Fruit fly (Drosophila melanogaster) whole organism, embryonic: ENCODE measurements around the gene Gpdh1.

Experiments
- Aef1 ChIP-seq: fragments of 200-800 bp; sonication (Bioruptor generic); IDR thresholded peaks from 3 replicates; pipeline ENCODE4 v1.3.6; 2022; ENCODE audit warnings: missing biosample characterization, missing genetic modification characterization
- Bdp1 ChIP-seq: fragments of 200-800 bp; sonication (Bioruptor generic); optimal IDR thresholded peaks from 3 replicates; lab custom pipeline; 2016; ENCODE audit warnings: missing biosample characterization, missing genetic modification characterization
- Bteb2 ChIP-seq: fragments of 200-800 bp; sonication (Bioruptor generic); optimal IDR thresholded peaks from 2 replicates; lab custom pipeline; 2016; ENCODE audit warnings: missing biosample characterization, missing genetic modification characterization
- CG10274 ChIP-seq: fragments of 200-800 bp; sonication (Bioruptor generic); optimal IDR thresholded peaks from 3 replicates; lab custom pipeline; 2017; ENCODE audit warnings: missing biosample characterization, mild to moderate bottlenecking, missing genetic modification characterization
- CG10321 ChIP-seq: fragments of 200-800 bp; sonication (Bioruptor generic); IDR thresholded peaks from 2 replicates; pipeline ENCODE4 v1.3.6; 2022; ENCODE audit warnings: missing biosample characterization, missing genetic modification characterization
- CG11085 ChIP-seq: fragments of 200-800 bp; sonication (Bioruptor generic); IDR thresholded peaks from 2 replicates; pipeline ENCODE4 v1.3.6; 2022; ENCODE audit warnings: missing biosample characterization, missing genetic modification characterization
- CG12155 ChIP-seq: fragments of 200-800 bp; sonication (Bioruptor generic); optimal IDR thresholded peaks from 3 replicates; lab custom pipeline; 2016; ENCODE audit warnings: missing biosample characterization, missing genetic modification characterization
- CG12236 ChIP-seq: fragments of 200-800 bp; sonication (Bioruptor generic); optimal IDR thresholded peaks from 2 replicates; lab custom pipeline; 2016; ENCODE audit warnings: missing biosample characterization, missing genetic modification characterization
- CG1233 ChIP-seq: fragments of 200-800 bp; sonication (Bioruptor generic); optimal IDR thresholded peaks from 4 replicates; lab custom pipeline; 2018; ENCODE audit warnings: missing biosample characterization, mild to moderate bottlenecking, missing genetic modification characterization
- CG14014 ChIP-seq: fragments of 200-800 bp; sonication (Bioruptor generic); IDR thresholded peaks from 2 replicates; pipeline ENCODE4 v1.3.6; 2022; ENCODE audit warnings: missing biosample characterization, missing genetic modification characterization
- CG32772 ChIP-seq: fragments of 200-800 bp; sonication (Bioruptor generic); IDR thresholded peaks from 2 replicates; pipeline ENCODE4 v1.3.6; 2022; ENCODE audit warnings: missing biosample characterization, missing genetic modification characterization
- CG33213 ChIP-seq: fragments of 200-800 bp; sonication (Bioruptor generic); optimal IDR thresholded peaks from 3 replicates; lab custom pipeline; 2016; ENCODE audit warnings: missing biosample characterization, missing genetic modification characterization
- CG34224 ChIP-seq: fragments of 200-800 bp; sonication (Bioruptor generic); IDR thresholded peaks from 3 replicates; pipeline ENCODE4 v1.3.6; 2022; ENCODE audit warnings: missing biosample characterization, missing genetic modification characterization; ENCODE audit not compliant: partially characterized antibody
- CG4820 ChIP-seq: fragments of 200-800 bp; sonication (Bioruptor generic); optimal IDR thresholded peaks from 3 replicates; lab custom pipeline; 2016; ENCODE audit warnings: missing biosample characterization, missing genetic modification characterization
- CG8944 ChIP-seq: fragments of 200-800 bp; sonication (Bioruptor generic); optimal IDR thresholded peaks from 3 replicates; lab custom pipeline; 2016; ENCODE audit warnings: missing biosample characterization, missing genetic modification characterization
- CG9817 ChIP-seq: fragments of 200-800 bp; sonication (Bioruptor generic); optimal IDR thresholded peaks from 2 replicates; lab custom pipeline; 2018; ENCODE audit warnings: missing biosample characterization, mild to moderate bottlenecking, missing genetic modification characterization, moderate library complexity
- CG9876 ChIP-seq: fragments of 200-800 bp; sonication (Bioruptor generic); optimal IDR thresholded peaks from 2 replicates; lab custom pipeline; 2016; ENCODE audit warnings: missing biosample characterization, missing genetic modification characterization
- CrebB ChIP-seq: fragments of 200-800 bp; sonication (Bioruptor generic); optimal IDR thresholded peaks from 3 replicates; lab custom pipeline; 2018; ENCODE audit warnings: missing biosample characterization, mild to moderate bottlenecking, missing genetic modification characterization
- D19B ChIP-seq: fragments of 200-800 bp; sonication (Bioruptor generic); optimal IDR thresholded peaks from 2 replicates; lab custom pipeline; 2017; ENCODE audit warnings: missing biosample characterization, mild to moderate bottlenecking, missing genetic modification characterization
- Dfd ChIP-seq, 2 experiments: fragments of >200 bp; optimal IDR thresholded peaks; 2 replicates each; lab custom pipeline; 2017; ENCODE audit warnings: missing biosample characterization in 2 of 2, missing genetic modification characterization in 2 of 2
- E2f1 ChIP-seq: fragments of 200-800 bp; sonication (Bioruptor generic); IDR thresholded peaks from 2 replicates; pipeline ENCODE4 v1.3.6; 2022; ENCODE audit warnings: missing biosample characterization, missing genetic modification characterization
- Hr51 ChIP-seq, 2 experiments: fragments of 200-800 bp; sonication (Bioruptor generic); optimal IDR thresholded peaks; 2 replicates in 1 of 2; 3 replicates in 1 of 2; lab custom pipeline; 2016 to 2018; ENCODE audit warnings: missing biosample characterization in 2 of 2, missing genetic modification characterization in 2 of 2, mild to moderate bottlenecking in 1 of 2, moderate library complexity in 1 of 2
- Hr78 ChIP-seq, 2 experiments: fragments of 200-800 bp in 1 of 2; fragments of >200 bp in 1 of 2; sonication (Bioruptor generic) in 1 of 2; optimal IDR thresholded peaks; 2 replicates each; lab custom pipeline; 2017 to 2019; ENCODE audit warnings: missing biosample characterization in 2 of 2, missing genetic modification characterization in 2 of 2, mild to moderate bottlenecking in 1 of 2, moderate library complexity in 1 of 2
- MBD-R2 ChIP-seq: fragments of 200-800 bp; sonication (Bioruptor generic); IDR thresholded peaks from 2 replicates; pipeline ENCODE4 v1.3.6; 2022; ENCODE audit warnings: missing biosample characterization, missing genetic modification characterization
- Mad ChIP-seq: fragments of 200-800 bp; sonication (Bioruptor generic); optimal IDR thresholded peaks from 2 replicates; lab custom pipeline; 2016; ENCODE audit warnings: missing biosample characterization, missing genetic modification characterization
- NK7.1 ChIP-seq: fragments of 200-800 bp; sonication (Bioruptor generic); optimal IDR thresholded peaks from 3 replicates; lab custom pipeline; 2016; ENCODE audit warnings: missing biosample characterization, missing genetic modification characterization
- NfI ChIP-seq: fragments of 200-800 bp; sonication (Bioruptor generic); optimal IDR thresholded peaks from 3 replicates; lab custom pipeline; 2018; ENCODE audit warnings: missing biosample characterization, mild to moderate bottlenecking, missing genetic modification characterization, moderate library complexity
- Sin3A ChIP-seq: fragments of >200 bp; optimal IDR thresholded peaks from 2 replicates; lab custom pipeline; 2018
- Vsx1 ChIP-seq: fragments of 200-800 bp; sonication (Bioruptor generic); optimal IDR thresholded peaks from 2 replicates; lab custom pipeline; 2017; ENCODE audit warnings: missing biosample characterization, mild to moderate bottlenecking, missing genetic modification characterization, missing genetic modification reagents
- Xrp1 ChIP-seq: fragments of 200-800 bp; sonication (Bioruptor generic); IDR thresholded peaks from 2 replicates; pipeline ENCODE4 v1.3.6; 2022; ENCODE audit warnings: missing biosample characterization, missing genetic modification characterization
- abd-A ChIP-seq: fragments of 200-800 bp; sonication (Bioruptor generic); optimal IDR thresholded peaks from 3 replicates; lab custom pipeline; 2019; ENCODE audit warnings: missing biosample characterization, mild to moderate bottlenecking, missing genetic modification characterization, moderate library complexity
- ase ChIP-seq: fragments of 200-800 bp; sonication (Bioruptor generic); IDR thresholded peaks from 3 replicates; pipeline ENCODE4 v1.3.6; 2022; ENCODE audit warnings: missing biosample characterization, missing genetic modification characterization
- bigmax ChIP-seq: fragments of 200-800 bp; sonication (Bioruptor generic); optimal IDR thresholded peaks from 2 replicates; lab custom pipeline; 2018; ENCODE audit warnings: missing biosample characterization, mild to moderate bottlenecking, missing genetic modification characterization
- cg ChIP-seq: fragments of 200-800 bp; sonication (Bioruptor generic); optimal IDR thresholded peaks from 3 replicates; lab custom pipeline; 2019; ENCODE audit warnings: missing biosample characterization, mild to moderate bottlenecking, missing genetic modification characterization, moderate library complexity
- corto ChIP-seq: fragments of 200-800 bp; sonication (Bioruptor generic); optimal IDR thresholded peaks from 2 replicates; lab custom pipeline; 2016; ENCODE audit warnings: missing biosample characterization, mild to moderate bottlenecking, missing genetic modification characterization, moderate library complexity
- emc ChIP-seq: fragments of 200-800 bp; sonication (Bioruptor generic); optimal IDR thresholded peaks from 2 replicates; lab custom pipeline; 2016; ENCODE audit warnings: missing biosample characterization, missing genetic modification characterization
- eve ChIP-seq, 2 experiments: fragments of >200 bp; optimal IDR thresholded peaks; 2 replicates each; lab custom pipeline; 2017; ENCODE audit warnings: missing biosample characterization in 2 of 2, missing genetic modification characterization in 2 of 2
- gce ChIP-seq: fragments of 200-800 bp; sonication (Bioruptor generic); IDR thresholded peaks from 3 replicates; pipeline ENCODE4 v1.3.6; 2022; ENCODE audit warnings: missing biosample characterization, missing genetic modification characterization
- gcm2 ChIP-seq: fragments of 200-800 bp; sonication (Bioruptor generic); optimal IDR thresholded peaks from 2 replicates; lab custom pipeline; 2016; ENCODE audit warnings: missing biosample characterization, missing genetic modification characterization
- grn ChIP-seq: fragments of 200-800 bp; sonication (Bioruptor generic); optimal IDR thresholded peaks from 3 replicates; lab custom pipeline; 2017; ENCODE audit warnings: missing biosample characterization, missing genetic modification characterization
- gsb-n ChIP-seq: fragments of 200-800 bp; sonication (Bioruptor generic); optimal IDR thresholded peaks from 3 replicates; lab custom pipeline; 2018; ENCODE audit warnings: missing biosample characterization, mild to moderate bottlenecking, missing genetic modification characterization
- lab ChIP-seq: fragments of 200-800 bp; sonication (Bioruptor generic); optimal IDR thresholded peaks from 3 replicates; lab custom pipeline; 2017; ENCODE audit warnings: missing biosample characterization, missing genetic modification characterization, mild to moderate bottlenecking, moderate library complexity, missing genetic modification reagents
- maf-S ChIP-seq: fragments of 200-800 bp; sonication (Bioruptor generic); optimal IDR thresholded peaks from 2 replicates; lab custom pipeline; 2016; ENCODE audit warnings: missing biosample characterization, missing genetic modification characterization
- odd ChIP-seq: fragments of 200-800 bp; sonication (Bioruptor generic); optimal IDR thresholded peaks from 2 replicates; lab custom pipeline; 2017; ENCODE audit warnings: missing biosample characterization, mild to moderate bottlenecking, missing genetic modification characterization
- phol ChIP-seq: fragments of 200-800 bp; sonication (Bioruptor generic); optimal IDR thresholded peaks from 3 replicates; lab custom pipeline; 2018; ENCODE audit warnings: missing biosample characterization, mild to moderate bottlenecking, missing genetic modification characterization, moderate library complexity
- sisA ChIP-seq: fragments of 200-800 bp; sonication (Bioruptor generic); IDR thresholded peaks from 2 replicates; pipeline ENCODE4 v1.3.6; 2022; ENCODE audit warnings: missing biosample characterization, missing genetic modification characterization
- sob ChIP-seq: fragments of 200-800 bp; sonication (Bioruptor generic); IDR thresholded peaks from 2 replicates; pipeline ENCODE4 v1.3.6; 2022; ENCODE audit warnings: missing biosample characterization, missing genetic modification characterization
- stwl ChIP-seq: fragments of 200-800 bp; sonication (Bioruptor generic); optimal IDR thresholded peaks from 3 replicates; lab custom pipeline; 2018; ENCODE audit warnings: missing biosample characterization, mild to moderate bottlenecking, missing genetic modification characterization, moderate library complexity
- ttk ChIP-seq: fragments of 200-800 bp; sonication (Bioruptor generic); IDR thresholded peaks from 2 replicates; pipeline ENCODE4 v2.1.2; 2022; ENCODE audit warnings: missing biosample characterization, missing genetic modification characterization
- usp ChIP-seq: fragments of >200 bp; optimal IDR thresholded peaks from 2 replicates; lab custom pipeline; 2017; ENCODE audit warnings: missing biosample characterization, missing genetic modification characterization
- vfl ChIP-seq: fragments of 200-800 bp; sonication (Bioruptor generic); optimal IDR thresholded peaks from 2 replicates; lab custom pipeline; 2016; ENCODE audit warnings: missing biosample characterization, missing genetic modification characterization
- wek ChIP-seq: fragments of 200-800 bp; sonication (Bioruptor generic); optimal IDR thresholded peaks from 3 replicates; lab custom pipeline; 2018; ENCODE audit warnings: missing biosample characterization, mild to moderate bottlenecking, missing genetic modification characterization, moderate library complexity

Gpdh1 gene

dm6 chr2L:5997609-5998229 is 54.3 kb downstream of the Gpdh1 start (continued):
- no peak for TF ChIP-seq D19B
- TF ChIP-seq CG11085, result no peak
- TF ChIP-seq eve (GFP tag; optimal IDR thresholded peaks at IDR 0.05; lab: Kevin White, UChicago), result no peak
- TF ChIP-seq odd (GFP tag; lab: Kevin White, UChicago), result peak; percentile 84
- TF ChIP-seq NfI (GFP tag; lab: Kevin White, UChicago), result peak; percentile 53
- TF ChIP-seq phol (tag; lab: Kevin White, UChicago), result peak; percentile 93
- no peak for TF ChIP-seq ase (GFP tag; lab: Robert Waterston, UW)
- TF ChIP-seq NK7.1 (GFP tag; lab: Kevin White, UChicago), result no peak
- TF ChIP-seq CG8944 (GFP tag; lab: Kevin White, UChicago), result no peak
- no peak for TF ChIP-seq CG9876 (GFP tag; lab: Kevin White, UChicago)
- TF ChIP-seq abd-A (tag; lab: Kevin White, UChicago), result no peak
- TF ChIP-seq CG12236 (GFP tag; lab: Kevin White, UChicago), result no peak
- TF ChIP-seq emc (GFP tag; lab: Kevin White, UChicago), result no peak
- no peak for TF ChIP-seq Mad
- TF ChIP-seq maf-S, result no peak
- TF ChIP-seq lab (GFP tag; lab: Kevin White, UChicago), result peak; percentile 88
- no peak for TF ChIP-seq Xrp1 (GFP tag; lab: Robert Waterston, UW)
- no peak for TF ChIP-seq sisA (GFP tag; lab: Robert Waterston, UW)
- no peak for TF ChIP-seq Dfd (GFP tag; optimal IDR thresholded peaks at IDR 0.05; lab: Kevin White, UChicago)
- TF ChIP-seq usp (GFP tag; lab: Kevin White, UChicago), result no peak
- no peak for TF ChIP-seq CG10321 (GFP tag; lab: Robert Waterston, UW)
- TF ChIP-seq gce (GFP tag; lab: Robert Waterston, UW), result peak; percentile 37; the same call in 1 of the 3 replicates
- no peak for TF ChIP-seq Aef1
- TF ChIP-seq CG1233 (GFP tag; lab: Kevin White, UChicago), result peak; percentile 73
- TF ChIP-seq CG12155 (GFP tag; lab: Kevin White, UChicago), result no peak
- peak; percentile 63 for TF ChIP-seq cg
- peak; percentile 42; the same call in 1 of the 2 replicates for TF ChIP-seq sob
- no peak for TF ChIP-seq stwl (tag; lab: Kevin White, UChicago)
- peak; percentile 53 for TF ChIP-seq gsb-n (tag; lab: Kevin White, UChicago)
- TF ChIP-seq Bteb2 (GFP tag; lab: Kevin White, UChicago), result no peak
- no peak for TF ChIP-seq grn (GFP tag; lab: Kevin White, UChicago)
- no peak for TF ChIP-seq CG9817 (tag; lab: Kevin White, UChicago)
- peak; percentile 18 for TF ChIP-seq Vsx1 (GFP tag; lab: Kevin White, UChicago)
- TF ChIP-seq Hr78 (GFP tag; optimal IDR thresholded peaks at IDR 0.05; lab: Kevin White, UChicago), result no peak
- TF ChIP-seq wek (GFP tag; lab: Kevin White, UChicago), result peak; percentile 82
- no peak for TF ChIP-seq CG4820
- no peak for TF ChIP-seq CG34224 (GFP tag; lab: Robert Waterston, UW)
- TF ChIP-seq Bdp1 (GFP tag; lab: Kevin White, UChicago), result no peak
- TF ChIP-seq vfl, result no peak
- no peak for TF ChIP-seq CG33213 (GFP tag; lab: Kevin White, UChicago)
- no peak for TF ChIP-seq MBD-R2
- TF ChIP-seq CrebB, result peak; percentile 48
- no peak for TF ChIP-seq Hr51 (GFP tag; optimal IDR thresholded peaks at IDR 0.05; lab: Kevin White, UChicago)
- no peak for TF ChIP-seq CG32772
- no peak for TF ChIP-seq Sin3A (lab: Kevin White, UChicago)
- TF ChIP-seq ttk (GFP tag; lab: Robert Waterston, UW), result no peak
- no peak for TF ChIP-seq bigmax
- no peak for TF ChIP-seq CG14014 (GFP tag; lab: Robert Waterston, UW)
- no peak for TF ChIP-seq gcm2 (GFP tag; lab: Kevin White, UChicago)
- no peak for TF ChIP-seq E2f1
- TF ChIP-seq corto (GFP tag; lab: Kevin White, UChicago), result no peak
- TF ChIP-seq CG10274, result no peak
